Fruit fly (Drosophila melanogaster): ENCODE data around the gene Sfp84E.

The Sfp84E gene

dm6 chr3R:7995722-7996121 is 15.6 kb upstream of the Sfp84E start, which contains the start of gene Elovl7 (continued):
- TF ChIP-seq CG13894 (tag; optimal IDR thresholded peaks at IDR 0.05) (no peak), Dp (GFP tag; optimal IDR thresholded peaks at IDR 0.05) (no peak), hth (optimal IDR thresholded peaks at IDR 0.05) (no peak), CG3847 (GFP tag; IDR thresholded peaks at IDR 0.05) (no peak), CG1832 (GFP tag; optimal IDR thresholded peaks at IDR 0.05) (peak; percentile 22), slbo (GFP tag; IDR thresholded peaks at IDR 0.05) (peak; percentile 23; the same call in 1 of the 2 replicates), CHES-1-like (GFP tag; optimal IDR thresholded peaks at IDR 0.05) (no peak), CG4404 (GFP tag; IDR thresholded peaks at IDR 0.05) (no peak), row (GFP tag; IDR thresholded peaks at IDR 0.05) (no peak), Adf1 (GFP tag; IDR thresholded peaks at IDR 0.05) (peak; percentile 93), CG13624 (GFP tag; optimal IDR thresholded peaks at IDR 0.05) (peak; percentile 1), trem (tag; optimal IDR thresholded peaks at IDR 0.05) (no peak), Usf (GFP tag; optimal IDR thresholded peaks at IDR 0.05) (no peak), Eip74EF (GFP tag; optimal IDR thresholded peaks at IDR 0.05) (peak in 1 of 2 experiments; percentile 17), ci (GFP tag; IDR thresholded peaks at IDR 0.05) (0 out of 3 replicates have a peak, but pooled peaks have one; percentile 47), Hr78 (GFP tag; optimal IDR thresholded peaks at IDR 0.05) (no peak), CG9797 (GFP tag; optimal IDR thresholded peaks at IDR 0.05) (no peak), Sry-β (GFP tag; optimal IDR thresholded peaks at IDR 0.05) (no peak), CG13287 (GFP tag; IDR thresholded peaks at IDR 0.05; ENCODE audit: partially characterized antibody) (peak; percentile 37; the same call in 1 of the 2 replicates), Hmr (GFP tag; optimal IDR thresholded peaks at IDR 0.05) (no peak), Trl (optimal IDR thresholded peaks at IDR 0.05) (peak in 1 of 2 experiments; percentile 24), Trl (GFP tag; optimal IDR thresholded peaks at IDR 0.05) (no peak), CG32532 (GFP tag; IDR thresholded peaks at IDR 0.05) (0 out of 2 replicates have a peak, but pooled peaks have one; percentile 12), CG34422 (GFP tag; IDR thresholded peaks at IDR 0.05) (no peak), unc-4 (GFP tag; IDR thresholded peaks at IDR 0.05; ENCODE audit: partially characterized antibody) (no peak), schlank (tag; optimal IDR thresholded peaks at IDR 0.05) (no peak), CG10431 (GFP tag; optimal IDR thresholded peaks at IDR 0.05) (no peak), gcm (GFP tag; optimal IDR thresholded peaks at IDR 0.05) (no peak), B-H2 (GFP tag; optimal IDR thresholded peaks at IDR 0.05) (no peak), run (tag; optimal IDR thresholded peaks at IDR 0.05) (no peak), Neu2 (GFP tag; optimal IDR thresholded peaks at IDR 0.05; ENCODE audit: borderline replicate concordance) (no peak), CG8359 (GFP tag; optimal IDR thresholded peaks at IDR 0.05; ENCODE audit: borderline replicate concordance) (peak; percentile 74), unpg (GFP tag; optimal IDR thresholded peaks at IDR 0.05) (no peak), Dll (GFP tag; IDR thresholded peaks at IDR 0.05; ENCODE audit: partially characterized antibody) (0 out of 4 replicates have a peak, but pooled peaks have one; percentile 15), bsh (GFP tag; optimal IDR thresholded peaks at IDR 0.05) (no peak)

- no peak for TF ChIP-seq CG11504 (tag; optimal IDR thresholded peaks at IDR 0.05)
- 0 out of 2 replicates have a peak, but pooled peaks have one; percentile 6 for TF ChIP-seq Ptx1 (GFP tag; IDR thresholded peaks at IDR 0.05)
These were observed 14.5 kb upstream of the Sfp84E start for dm6 chr3R:7994629-7995028.

dm6 chr3R:7993506-7993905 is 13.4 kb upstream of the Sfp84E start:
- TF ChIP-seq CG3163 (GFP tag; optimal IDR thresholded peaks at IDR 0.05) (peak; percentile 80), sug (tag; optimal IDR thresholded peaks at IDR 0.05) (peak; percentile 27), NfI (GFP tag; optimal IDR thresholded peaks at IDR 0.05) (no peak), mirr (GFP tag; optimal IDR thresholded peaks at IDR 0.05) (peak; percentile 18), sens (GFP tag) (peak; percentile 68), Drgx (GFP tag; IDR thresholded peaks at IDR 0.05) (0 out of 2 replicates have a peak, but pooled peaks have one; percentile 9), exex (tag; optimal IDR thresholded peaks at IDR 0.05) (peak; percentile 25), Hr3 (GFP tag; optimal IDR thresholded peaks at IDR 0.05) (no peak), cwo (GFP tag; optimal IDR thresholded peaks at IDR 0.05) (peak; percentile 46), cg (GFP tag; optimal IDR thresholded peaks at IDR 0.05) (peak; percentile 75), crp (GFP tag; optimal IDR thresholded peaks at IDR 0.05) (peak in 1 of 2 experiments; percentile 39), chinmo (GFP tag; IDR thresholded peaks at IDR 0.05; ENCODE audit: partially characterized antibody) (peak; percentile 85; the same call in 1 of the 4 replicates)
